Worm (Caenorhabditis elegans) whole organism, L4/young adult: ENCODE data around the gene grwd-1.
A peak's percentile ranks its signal among the peaks of the same experiment; 100 is the strongest.

Source experiments
- W03F9.2 ChIP-seq: fragments of 150-350 bp; optimal IDR thresholded peaks from 2 replicates; lab custom pipeline; 2014; ENCODE audit warnings: missing biosample characterization, missing genetic modification characterization
- dao-5 ChIP-seq: sonication (generic microtip); optimal IDR thresholded peaks from 2 replicates; lab custom pipeline; 2016; ENCODE audit warnings: missing genotype, missing genetic modification characterization, moderate library complexity, missing compliant biosample characterization

- no peak for TF ChIP-seq dao-5
- peak; percentile 45 for TF ChIP-seq W03F9.2 (tag; lab: Kevin White, UChicago)
Observed at ce11 chrIII:5190671-5191174, 37.5 kb downstream of the grwd-1 start, which contains the start of gene hira-1.
